Fruit fly (Drosophila melanogaster) whole organism, embryonic: ENCODE results near the gene Dop1R2.

Experiments used
- Antp ChIP-seq: fragments of 200-800 bp; sonication (Bioruptor generic); optimal IDR thresholded peaks from 3 replicates; lab custom pipeline; 2016; ENCODE audit warnings: missing biosample characterization, missing genetic modification characterization
- Blimp-1 ChIP-seq: fragments of 200-800 bp; sonication (Bioruptor generic); optimal IDR thresholded peaks from 3 replicates; lab custom pipeline; 2018; ENCODE audit warnings: missing biosample characterization, missing genetic modification characterization, mild to moderate bottlenecking, moderate library complexity, missing genetic modification reagents
- BtbVII ChIP-seq: fragments of 200-800 bp; sonication (Bioruptor generic); optimal IDR thresholded peaks from 3 replicates; lab custom pipeline; 2017; ENCODE audit warnings: missing biosample characterization, mild to moderate bottlenecking, missing genetic modification characterization
- CG10267 ChIP-seq: fragments of 200-800 bp; sonication (Bioruptor generic); optimal IDR thresholded peaks from 2 replicates; lab custom pipeline; 2018; ENCODE audit warnings: missing biosample characterization, mild to moderate bottlenecking, missing genetic modification characterization, moderate library complexity
- CG11695 ChIP-seq: fragments of 200-800 bp; sonication (Bioruptor generic); IDR thresholded peaks from 3 replicates; pipeline ENCODE4 v1.3.6; 2022; ENCODE audit warnings: missing biosample characterization, missing genetic modification characterization
- CG11723 ChIP-seq: fragments of 200-800 bp; sonication (Bioruptor generic); optimal IDR thresholded peaks from 2 replicates; lab custom pipeline; 2017; ENCODE audit warnings: missing biosample characterization, mild to moderate bottlenecking, missing genetic modification characterization
- CG1233 ChIP-seq: fragments of 200-800 bp; sonication (Bioruptor generic); optimal IDR thresholded peaks from 4 replicates; lab custom pipeline; 2018; ENCODE audit warnings: missing biosample characterization, mild to moderate bottlenecking, missing genetic modification characterization
- CG12744 ChIP-seq: fragments of 200-800 bp; sonication (Bioruptor generic); optimal IDR thresholded peaks from 2 replicates; lab custom pipeline; 2016; ENCODE audit warnings: missing biosample characterization, missing genetic modification characterization
- CG14667 ChIP-seq: fragments of 200-800 bp; sonication (Bioruptor generic); IDR thresholded peaks from 2 replicates; pipeline ENCODE4 v1.3.6; 2022; ENCODE audit warnings: missing biosample characterization, missing genetic modification characterization
- CG15514 ChIP-seq: fragments of 200-800 bp; sonication (Bioruptor generic); optimal IDR thresholded peaks from 3 replicates; lab custom pipeline; 2017; ENCODE audit warnings: missing biosample characterization, missing genetic modification characterization, mild to moderate bottlenecking, moderate library complexity, missing genetic modification reagents
- CG17361 ChIP-seq: fragments of 200-800 bp; sonication (Bioruptor generic); IDR thresholded peaks from 3 replicates; pipeline ENCODE4 v1.3.6; 2022; ENCODE audit warnings: missing biosample characterization, missing genetic modification characterization
- CG17568 ChIP-seq: fragments of 200-800 bp; sonication (Bioruptor generic); optimal IDR thresholded peaks from 2 replicates; lab custom pipeline; 2018; ENCODE audit warnings: missing biosample characterization, mild to moderate bottlenecking, missing genetic modification characterization, moderate library complexity
- CG2889 ChIP-seq: fragments of 200-800 bp; sonication (Bioruptor generic); IDR thresholded peaks from 3 replicates; pipeline ENCODE4 v1.3.6; 2022; ENCODE audit warnings: missing biosample characterization, missing genetic modification characterization
- CG30403 ChIP-seq: fragments of 200-800 bp; sonication (Bioruptor generic); optimal IDR thresholded peaks from 3 replicates; lab custom pipeline; 2016; ENCODE audit warnings: missing biosample characterization, missing genetic modification characterization
- CG3995 ChIP-seq: fragments of 200-800 bp; sonication (Bioruptor generic); optimal IDR thresholded peaks from 3 replicates; lab custom pipeline; 2016; ENCODE audit warnings: missing biosample characterization, missing genetic modification characterization
- CG43689 ChIP-seq: fragments of 200-800 bp; sonication (Bioruptor generic); IDR thresholded peaks from 2 replicates; pipeline ENCODE4 v1.3.6; 2022; ENCODE audit warnings: missing biosample characterization, missing genetic modification characterization
- CG4730 ChIP-seq: fragments of 200-800 bp; sonication (Bioruptor generic); IDR thresholded peaks from 2 replicates; pipeline ENCODE4 v1.3.6; 2022; ENCODE audit warnings: missing biosample characterization, missing genetic modification characterization
- CG5180 ChIP-seq: fragments of 200-800 bp; sonication (Bioruptor generic); optimal IDR thresholded peaks from 3 replicates; lab custom pipeline; 2017; ENCODE audit warnings: missing biosample characterization, missing genetic modification characterization, mild to moderate bottlenecking, moderate library complexity, missing genetic modification reagents
- CG6683 ChIP-seq: fragments of 200-800 bp; sonication (Bioruptor generic); optimal IDR thresholded peaks from 2 replicates; lab custom pipeline; 2017; ENCODE audit warnings: missing biosample characterization, mild to moderate bottlenecking, missing genetic modification characterization, missing genetic modification reagents
- CG8388 ChIP-seq: fragments of 200-800 bp; sonication (Bioruptor generic); optimal IDR thresholded peaks from 2 replicates; lab custom pipeline; 2019; ENCODE audit warnings: missing biosample characterization, mild to moderate bottlenecking, missing genetic modification characterization, moderate library complexity
- CG8924 ChIP-seq: fragments of 200-800 bp; optimal IDR thresholded peaks from 3 replicates; lab custom pipeline; 2019; ENCODE audit warnings: missing biosample characterization, mild to moderate bottlenecking, missing genetic modification characterization, moderate library complexity
- Lim3 ChIP-seq: fragments of 200-800 bp; sonication (Bioruptor generic); IDR thresholded peaks from 2 replicates; pipeline ENCODE4 v1.3.6; 2022; ENCODE audit warnings: missing biosample characterization, missing genetic modification characterization
- Myb ChIP-seq: fragments of 200-800 bp; sonication (Bioruptor generic); optimal IDR thresholded peaks from 2 replicates; lab custom pipeline; 2016; ENCODE audit warnings: missing biosample characterization, missing genetic modification characterization
- Nf-YA ChIP-seq: fragments of 200-800 bp; sonication (Bioruptor generic); IDR thresholded peaks from 2 replicates; pipeline ENCODE4 v1.3.6; 2022; ENCODE audit warnings: missing biosample characterization, missing genetic modification characterization
- Nf-YB ChIP-seq: fragments of 200-800 bp; sonication (Bioruptor generic); optimal IDR thresholded peaks from 3 replicates; lab custom pipeline; 2019; ENCODE audit warnings: missing biosample characterization, mild to moderate bottlenecking, missing genetic modification characterization, moderate library complexity
- Nf-YC ChIP-seq: fragments of 200-800 bp; optimal IDR thresholded peaks from 3 replicates; lab custom pipeline; 2019; ENCODE audit warnings: missing biosample characterization, mild to moderate bottlenecking, missing genetic modification characterization, moderate library complexity
- Pdp1 ChIP-seq, 2 experiments: fragments of 200-800 bp; sonication (Bioruptor generic); optimal IDR thresholded peaks; 3 replicates each; lab custom pipeline; 2016; ENCODE audit warnings: missing biosample characterization in 2 of 2, missing genetic modification characterization in 2 of 2, mild to moderate bottlenecking in 1 of 2, moderate library complexity in 1 of 2
- Poxn ChIP-seq: fragments of 200-800 bp; sonication (Bioruptor generic); IDR thresholded peaks from 2 replicates; pipeline ENCODE4 v1.3.6; 2022; ENCODE audit warnings: missing biosample characterization, missing genetic modification characterization
- Rfx ChIP-seq: fragments of 200-800 bp; sonication (Bioruptor generic); IDR thresholded peaks from 2 replicates; pipeline ENCODE4 v1.3.6; 2022; ENCODE audit warnings: missing biosample characterization, missing genetic modification characterization
- Side ChIP-seq: fragments of 200-800 bp; sonication (Bioruptor generic); optimal IDR thresholded peaks from 2 replicates; lab custom pipeline; 2016; ENCODE audit warnings: missing biosample characterization, missing genetic modification characterization
- bowl ChIP-seq: fragments of 200-800 bp; sonication (Bioruptor generic); IDR thresholded peaks from 2 replicates; pipeline ENCODE4 v1.3.6; 2022; ENCODE audit warnings: missing biosample characterization, missing genetic modification characterization
- chinmo ChIP-seq: fragments of 200-800 bp; sonication (Bioruptor generic); IDR thresholded peaks from 4 replicates; pipeline ENCODE4 v1.3.6; 2022; ENCODE audit warnings: missing biosample characterization, missing genetic modification characterization; ENCODE audit not compliant: partially characterized antibody
- ci ChIP-seq: fragments of 200-800 bp; sonication (Bioruptor generic); IDR thresholded peaks from 3 replicates; pipeline ENCODE4 v1.3.6; 2022; ENCODE audit warnings: missing biosample characterization, missing genetic modification characterization
- croc ChIP-seq: fragments of 200-800 bp; sonication (Bioruptor generic); conservative IDR thresholded peaks from 3 replicates; pipeline ENCODE4 v1.3.6; 2022; ENCODE audit warnings: missing biosample characterization, missing genetic modification characterization
- dimm ChIP-seq: fragments of 200-800 bp; sonication (Bioruptor generic); IDR thresholded peaks from 2 replicates; pipeline ENCODE4 v1.3.6; 2022; ENCODE audit warnings: missing biosample characterization, missing genetic modification characterization
- dmrt99B ChIP-seq: fragments of 200-800 bp; sonication (Bioruptor generic); optimal IDR thresholded peaks from 2 replicates; lab custom pipeline; 2018; ENCODE audit warnings: missing biosample characterization, mild to moderate bottlenecking, missing genetic modification characterization, moderate library complexity
- grn ChIP-seq: fragments of 200-800 bp; sonication (Bioruptor generic); optimal IDR thresholded peaks from 3 replicates; lab custom pipeline; 2017; ENCODE audit warnings: missing biosample characterization, missing genetic modification characterization
- gt ChIP-seq: fragments of 200-800 bp; sonication (Bioruptor generic); IDR thresholded peaks from 2 replicates; pipeline ENCODE4 v1.3.6; 2022; ENCODE audit warnings: missing biosample characterization, missing genetic modification characterization
- jumu ChIP-seq: fragments of 200-800 bp; sonication (Bioruptor generic); optimal IDR thresholded peaks from 3 replicates; lab custom pipeline; 2016; ENCODE audit warnings: missing biosample characterization, missing genetic modification characterization
- nom ChIP-seq: fragments of 200-800 bp; sonication (Bioruptor generic); optimal IDR thresholded peaks from 2 replicates; lab custom pipeline; 2017; ENCODE audit warnings: missing biosample characterization, missing genetic modification characterization, mild to moderate bottlenecking, moderate library complexity, missing genetic modification reagents
- sens ChIP-seq: fragments of 200-800 bp; sonication (Bioruptor generic); peaks from one replicate; lab custom pipeline; 2016; ENCODE audit warnings: missing biosample characterization, missing genetic modification characterization
- sens-2 ChIP-seq: fragments of 200-800 bp; sonication (Bioruptor generic); IDR thresholded peaks from 2 replicates; pipeline ENCODE4 v1.3.6; 2022; ENCODE audit warnings: missing biosample characterization, missing genetic modification characterization
- sob ChIP-seq: fragments of 200-800 bp; sonication (Bioruptor generic); IDR thresholded peaks from 2 replicates; pipeline ENCODE4 v1.3.6; 2022; ENCODE audit warnings: missing biosample characterization, missing genetic modification characterization
- sug ChIP-seq: fragments of 200-800 bp; optimal IDR thresholded peaks from 2 replicates; lab custom pipeline; 2019; ENCODE audit warnings: missing biosample characterization, mild to moderate bottlenecking, missing genetic modification characterization, moderate library complexity
- vvl ChIP-seq: fragments of 200-800 bp; sonication (Bioruptor generic); IDR thresholded peaks from 2 replicates; pipeline ENCODE4 v1.3.6; 2022; ENCODE audit warnings: missing biosample characterization, missing genetic modification characterization
- wek ChIP-seq: fragments of 200-800 bp; sonication (Bioruptor generic); optimal IDR thresholded peaks from 3 replicates; lab custom pipeline; 2018; ENCODE audit warnings: missing biosample characterization, mild to moderate bottlenecking, missing genetic modification characterization, moderate library complexity
- zfh1 ChIP-seq: fragments of 200-800 bp; sonication (Bioruptor generic); IDR thresholded peaks from 3 replicates; pipeline ENCODE4 v1.3.6; 2022; ENCODE audit warnings: missing biosample characterization, missing genetic modification characterization

The Dop1R2 gene

DNA sequence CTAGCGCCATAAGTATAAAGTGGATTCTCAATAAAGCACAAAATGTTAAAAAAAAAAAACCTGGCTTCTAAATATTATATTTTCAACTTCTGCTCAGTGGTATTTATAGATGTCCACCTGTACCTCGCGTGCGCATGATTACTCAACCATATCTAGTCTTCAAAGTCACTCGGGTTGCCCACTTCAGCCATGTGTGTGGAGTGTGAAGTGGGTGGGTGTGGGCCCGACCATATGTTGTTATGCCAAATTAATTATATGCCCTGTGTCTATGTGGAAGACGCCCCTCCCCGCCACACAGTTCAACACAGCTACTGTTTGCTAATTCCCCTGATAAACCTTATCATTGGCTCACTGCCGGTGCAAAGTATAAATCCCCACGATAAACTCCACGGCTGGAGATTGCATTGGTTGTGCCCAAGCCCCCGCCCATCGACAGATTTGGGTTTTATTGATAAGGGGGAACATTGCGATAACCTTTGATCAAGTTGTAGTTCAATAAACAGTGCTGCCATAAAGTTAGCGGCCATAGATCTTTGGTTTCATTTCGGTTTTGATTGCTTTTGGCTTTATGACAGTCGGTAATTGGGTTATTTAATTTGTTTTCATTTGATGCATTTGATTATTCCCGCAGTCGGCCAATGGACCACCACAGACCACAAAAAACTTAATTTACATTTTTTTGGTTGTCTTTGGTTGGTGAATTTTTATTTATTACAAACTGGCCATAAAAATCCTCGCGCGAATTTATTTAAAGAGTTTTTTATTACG is 38.9 kb downstream of the Dop1R2 start (continued):
- TF ChIP-seq Pdp1 (GFP tag; optimal IDR thresholded peaks at IDR 0.05; lab: Kevin White, UChicago), result peak in 1 of 2 experiments; percentile 79
- peak; percentile 23 for TF ChIP-seq Nf-YC (tag; lab: Kevin White, UChicago)
- TF ChIP-seq CG14667 (GFP tag; lab: Robert Waterston, UW), result no peak
- no peak for TF ChIP-seq CG30403 (GFP tag; lab: Kevin White, UChicago)
- TF ChIP-seq chinmo (GFP tag; lab: Robert Waterston, UW), result peak; percentile 77; the same call in 1 of the 4 replicates
- no peak for TF ChIP-seq jumu (GFP tag; lab: Kevin White, UChicago)
- no peak for TF ChIP-seq CG5180 (GFP tag; lab: Kevin White, UChicago)
- no peak for TF ChIP-seq Myb
- TF ChIP-seq CG43689 (GFP tag; lab: Robert Waterston, UW), result no peak
- no peak for TF ChIP-seq croc (GFP tag; lab: Robert Waterston, UW)
- TF ChIP-seq Lim3 (GFP tag; lab: Robert Waterston, UW), result 0 out of 2 replicates have a peak, but pooled peaks have one; percentile 20
- TF ChIP-seq Rfx (GFP tag; lab: Robert Waterston, UW), result 0 out of 2 replicates have a peak, but pooled peaks have one; percentile 10
- peak; percentile 26; the same call in 1 of the 2 replicates for TF ChIP-seq sens-2 (GFP tag; lab: Robert Waterston, UW)
- 0 out of 2 replicates have a peak, but pooled peaks have one; percentile 27 for TF ChIP-seq sob
- peak; percentile 71 for TF ChIP-seq sug (tag; lab: Kevin White, UChicago)
- TF ChIP-seq sens (GFP tag; lab: Kevin White, UChicago), result peak; percentile 72
- no peak for TF ChIP-seq CG15514
- no peak for TF ChIP-seq ci (GFP tag; lab: Robert Waterston, UW)
- no peak for TF ChIP-seq Poxn
- TF ChIP-seq CG2889 (GFP tag; lab: Robert Waterston, UW), result no peak
- TF ChIP-seq CG8388 (GFP tag; lab: Kevin White, UChicago), result peak; percentile 81
- no peak for TF ChIP-seq CG17568 (GFP tag; lab: Kevin White, UChicago)

DNA sequence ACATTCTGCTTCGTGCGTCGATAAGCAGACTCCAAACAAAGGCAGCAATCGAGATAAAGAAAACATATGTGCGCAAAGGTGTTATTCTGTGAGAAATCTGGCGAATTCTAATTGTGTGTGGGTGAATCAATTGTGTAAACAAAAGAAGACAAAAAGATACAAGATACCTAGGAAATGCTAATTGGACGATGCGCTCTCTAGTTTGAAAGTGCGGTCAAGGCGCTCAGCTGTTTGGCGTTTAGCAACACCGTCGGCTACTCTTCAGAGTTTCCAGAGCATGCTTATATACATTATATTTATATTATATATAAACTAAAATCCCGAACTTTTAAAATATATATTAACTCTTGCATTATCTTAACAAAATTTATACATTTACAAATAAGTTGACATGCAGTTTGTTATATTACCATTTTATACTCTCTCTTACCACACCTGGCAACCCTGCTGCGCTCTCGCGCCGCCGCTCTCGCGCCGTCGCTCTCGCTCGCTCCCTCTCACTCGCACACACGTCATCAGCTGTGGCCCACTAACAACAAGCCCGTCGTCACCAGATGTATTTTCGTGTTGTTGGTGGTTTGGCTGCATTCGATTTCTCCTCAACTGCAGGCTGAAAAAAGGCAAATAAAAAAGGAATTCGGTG is 41.1 kb downstream of the Dop1R2 start, which contains the start of gene CG1907:
Gene CG1907, plus strand, starts transcription at position 551 of the 643 bp plus-strand sequence.
- TF ChIP-seq zfh1 (GFP tag; lab: Robert Waterston, UW) (peak; percentile 99), CG30403 (GFP tag; lab: Kevin White, UChicago) (peak; percentile 97), gt (GFP tag; lab: Robert Waterston, UW) (peak; percentile 95), bowl (GFP tag; lab: Robert Waterston, UW) (peak; percentile 94), vvl (GFP tag; lab: Robert Waterston, UW) (peak; percentile 99), CG8924 (tag; lab: Kevin White, UChicago) (peak; percentile 99), CG5180 (GFP tag; lab: Kevin White, UChicago) (peak; percentile 90), Nf-YA (GFP tag; lab: Robert Waterston, UW) (peak; percentile 98), Nf-YB (GFP tag; lab: Kevin White, UChicago) (peak; percentile 88), CG10267 (tag; lab: Kevin White, UChicago) (peak; percentile 99), Blimp-1 (GFP tag; lab: Kevin White, UChicago) (peak; percentile 97), Side (GFP tag; lab: Kevin White, UChicago) (peak; percentile 75), BtbVII (GFP tag; lab: Kevin White, UChicago) (peak; percentile 99), CG11695 (GFP tag; lab: Robert Waterston, UW) (peak; percentile 99), dmrt99B (peak; percentile 97), CG17361 (GFP tag; lab: Robert Waterston, UW) (peak; percentile 99), grn (GFP tag; lab: Kevin White, UChicago) (peak; percentile 69), dimm (GFP tag; lab: Robert Waterston, UW) (peak; percentile 95), CG3995 (GFP tag; lab: Kevin White, UChicago) (peak; percentile 76), wek (GFP tag; lab: Kevin White, UChicago) (peak; percentile 78), CG1233 (GFP tag; lab: Kevin White, UChicago) (peak; percentile 98), CG12744 (GFP tag; lab: Kevin White, UChicago) (peak; percentile 40), Antp (GFP tag; lab: Kevin White, UChicago) (peak; percentile 80), nom (peak; percentile 95), CG6683 (GFP tag; lab: Kevin White, UChicago) (peak; percentile 97), CG4730 (GFP tag; lab: Robert Waterston, UW) (peak; percentile 97), CG11723 (GFP tag; lab: Kevin White, UChicago) (peak; percentile 98)
